Worm (Caenorhabditis elegans): ENCODE results near the gene ostf-4.
A peak's percentile ranks its signal among the peaks of the same experiment; 100 is the strongest.

- TF ChIP-seq ets-4 (GFP tag; optimal IDR thresholded peaks at IDR 0.05) (no peak), let-526 (GFP tag; IDR thresholded peaks at IDR 0.05) (no peak), atf-7 (tag; optimal IDR thresholded peaks at IDR 0.05) (peak; percentile 8), nhr-90 (tag; optimal IDR thresholded peaks at IDR 0.05) (no peak), ztf-6 (GFP tag; IDR thresholded peaks at IDR 0.05) (no peak), snpc-4 (GFP tag; optimal IDR thresholded peaks at IDR 0.05) (no peak), snpc-4 (tag; optimal IDR thresholded peaks at IDR 0.05) (no peak), lin-35 (GFP tag; optimal IDR thresholded peaks at IDR 0.05) (no peak), unc-62 (GFP tag; optimal IDR thresholded peaks at IDR 0.05) (no peak), egrh-3 (GFP tag; IDR thresholded peaks at IDR 0.05) (no peak), egl-44 (GFP tag; IDR thresholded peaks at IDR 0.05) (no peak), F10E7.11 (tag; optimal IDR thresholded peaks at IDR 0.05) (no peak), B0336.3 (GFP tag; IDR thresholded peaks at IDR 0.05) (no peak; the same call in 1 of the 2 replicates), nfya-2 (GFP tag; IDR thresholded peaks at IDR 0.05) (no peak)
Observed at ce11 chrIII:10355382-10355781, 37.0 kb upstream of the ostf-4 start, which contains the start of gene spp-1.

Measured in whole organism, young adult.